Worm (Caenorhabditis elegans) whole organism, L3 larva: ENCODE data around the gene nhr-84.

Experiments used
- ZK546.5 ChIP-seq: sonication (generic microtip); optimal IDR thresholded peaks from 2 replicates; lab custom pipeline; 2017; ENCODE audit warnings: missing biosample characterization, missing genetic modification characterization
- ceh-82 ChIP-seq: fragments of 150-350 bp; optimal IDR thresholded peaks from 2 replicates; lab custom pipeline; 2014; ENCODE audit warnings: missing biosample characterization, missing genetic modification characterization
- ceh-9 ChIP-seq: sonication (generic microtip); optimal IDR thresholded peaks from 2 replicates; lab custom pipeline; 2018; ENCODE audit warnings: missing biosample characterization, missing genetic modification characterization
- elt-1 ChIP-seq: fragments of 150-350 bp; optimal IDR thresholded peaks from 2 replicates; lab custom pipeline; 2014; ENCODE audit warnings: missing biosample characterization, missing genetic modification characterization
- lin-39 ChIP-seq: fragments of 150-350 bp; optimal IDR thresholded peaks from 2 replicates; lab custom pipeline; 2018; ENCODE audit warnings: missing biosample characterization, missing genetic modification reagents, missing genetic modification characterization
- mml-1 ChIP-seq: fragments of 150-350 bp; sonication (generic microtip); optimal IDR thresholded peaks from 3 replicates; lab custom pipeline; 2014; ENCODE audit warnings: missing biosample characterization, missing genetic modification characterization
- nfya-1 ChIP-seq: sonication (generic microtip); optimal IDR thresholded peaks from 2 replicates; lab custom pipeline; 2017; ENCODE audit warnings: missing genetic modification characterization, mild to moderate bottlenecking, missing compliant biosample characterization, antibody characterized with exemption, moderate library complexity; ENCODE audit not compliant: insufficient read depth
- nhr-23 ChIP-seq: fragments of 150-350 bp; optimal IDR thresholded peaks from 2 replicates; lab custom pipeline; 2014; ENCODE audit warnings: missing biosample characterization, missing genetic modification reagents, missing genetic modification characterization
- nhr-28 ChIP-seq: fragments of 150-350 bp; optimal IDR thresholded peaks from 2 replicates; lab custom pipeline; 2014; ENCODE audit warnings: missing biosample characterization, missing genetic modification characterization
- pha-4 ChIP-seq: fragments of 150-350 bp; optimal IDR thresholded peaks from 2 replicates; lab custom pipeline; 2014; ENCODE audit warnings: missing biosample characterization, missing genetic modification reagents, missing genetic modification characterization
- snpc-4 ChIP-seq: fragments of 150-350 bp; optimal IDR thresholded peaks from 2 replicates; lab custom pipeline; 2014; ENCODE audit warnings: missing biosample characterization, missing genetic modification characterization
- tbx-2 ChIP-seq: sonication (generic microtip); optimal IDR thresholded peaks from 2 replicates; lab custom pipeline; 2016; ENCODE audit warnings: mild to moderate bottlenecking, missing genetic modification characterization, missing compliant biosample characterization
- unc-62 ChIP-seq: fragments of 150-350 bp; sonication (generic microtip); optimal IDR thresholded peaks from 4 replicates; lab custom pipeline; 2014; ENCODE audit warnings: missing biosample characterization, missing genetic modification reagents, missing genetic modification characterization
- zag-1 ChIP-seq: fragments of 150-350 bp; optimal IDR thresholded peaks from 2 replicates; lab custom pipeline; 2014; ENCODE audit warnings: missing biosample characterization, missing genetic modification characterization

ce11 chrV:15922979-15923378 lies 43.6 kb upstream of the nhr-84 start, which contains the start of gene F35E8.13:
- TF ChIP-seq zag-1 (no peak), snpc-4 (tag; lab: Kevin White, UChicago) (no peak), lin-39 (tag; lab: Kevin White, UChicago) (no peak), tbx-2 (no peak), pha-4 (tag; lab: Kevin White, UChicago) (no peak), ZK546.5 (tag; lab: Kevin White, UChicago) (no peak), ceh-82 (no peak), nhr-23 (tag; lab: Kevin White, UChicago) (no peak), ceh-9 (tag; lab: Kevin White, UChicago) (no peak), nhr-28 (no peak), unc-62 (GFP tag; lab: Kevin White, UChicago) (no peak), nfya-1 (tag; lab: Kevin White, UChicago) (no peak), mml-1 (no peak), elt-1 (tag; lab: Kevin White, UChicago) (no peak)
